Worm (Caenorhabditis elegans) whole organism, L4 larva: ENCODE data around the gene acs-9.
A peak's percentile ranks its signal among the peaks of the same experiment; 100 is the strongest.

Source experiments
- R02D3.7 ChIP-seq: fragments of 150-350 bp; sonication (generic microtip); optimal IDR thresholded peaks from 3 replicates; lab custom pipeline; 2014; ENCODE audit warnings: missing biosample characterization, missing genetic modification characterization
- T20F7.1 ChIP-seq: fragments of 200-800 bp; sonication (Bioruptor generic); optimal IDR thresholded peaks from 2 replicates; lab custom pipeline; 2018; ENCODE audit warnings: mild to moderate bottlenecking, missing genetic modification characterization, missing compliant biosample characterization
- T26A8.4 ChIP-seq: fragments of 200-800 bp; sonication (Bioruptor generic); IDR thresholded peaks from 2 replicates; pipeline ENCODE4 v1.3.6; 2022; ENCODE audit warnings: missing genetic modification characterization, missing compliant biosample characterization
- Y105C5A.15 ChIP-seq: fragments of 200-800 bp; sonication (Bioruptor generic); IDR thresholded peaks from 2 replicates; pipeline ENCODE4 v1.3.6; 2022; ENCODE audit warnings: missing genetic modification characterization, missing compliant biosample characterization
- Y5F2A.4 ChIP-seq: fragments of 200-800 bp; sonication (Bioruptor generic); optimal IDR thresholded peaks from 2 replicates; lab custom pipeline; 2018; ENCODE audit warnings: mild to moderate bottlenecking, missing genetic modification characterization, missing compliant biosample characterization
- aha-1 ChIP-seq: fragments of 150-350 bp; peaks from one replicate; lab custom pipeline; 2014; ENCODE audit warnings: missing biosample characterization, missing genetic modification characterization
- attf-4 ChIP-seq: sonication (generic microtip); optimal IDR thresholded peaks from 3 replicates; lab custom pipeline; 2017; ENCODE audit warnings: missing biosample characterization, missing genetic modification characterization
- ceh-20 ChIP-seq: fragments of 200-800 bp; sonication (Bioruptor generic); IDR thresholded peaks from 2 replicates; pipeline ENCODE4 v1.3.6; 2022; ENCODE audit warnings: missing genetic modification reagents, missing genetic modification characterization, missing compliant biosample characterization
- ceh-28 ChIP-seq: fragments of 150-350 bp; optimal IDR thresholded peaks from 2 replicates; lab custom pipeline; 2014; ENCODE audit warnings: missing biosample characterization, missing genetic modification reagents, missing genetic modification characterization
- ceh-32 ChIP-seq: sonication (generic microtip); optimal IDR thresholded peaks from 2 replicates; lab custom pipeline; 2016; ENCODE audit warnings: mild to moderate bottlenecking, missing genetic modification characterization, missing compliant biosample characterization; ENCODE audit not compliant: poor library complexity
- ceh-44 ChIP-seq: fragments of 200-800 bp; sonication (Bioruptor generic); IDR thresholded peaks from 2 replicates; pipeline ENCODE4 v1.3.6; 2022; ENCODE audit warnings: missing genetic modification reagents, missing genetic modification characterization, missing compliant biosample characterization
- ceh-62 ChIP-seq: sonication (generic microtip); optimal IDR thresholded peaks from 2 replicates; lab custom pipeline; 2017; ENCODE audit warnings: missing biosample characterization, missing genetic modification characterization
- ces-1 ChIP-seq: fragments of 150-350 bp; sonication (generic microtip); optimal IDR thresholded peaks from 4 replicates; lab custom pipeline; 2014; ENCODE audit warnings: missing biosample characterization, missing genetic modification reagents, missing genetic modification characterization
- ctbp-1 ChIP-seq: fragments of 200-800 bp; sonication (Bioruptor generic); IDR thresholded peaks from 2 replicates; pipeline ENCODE4 v1.3.6; 2022; ENCODE audit warnings: missing genetic modification reagents, missing genetic modification characterization, missing compliant biosample characterization
- daf-16 ChIP-seq, 3 experiments: sonication (generic microtip); optimal IDR thresholded peaks; 2 replicates each; lab custom pipeline; 2016 to 2017; ENCODE audit warnings: missing genetic modification characterization in 3 of 3, missing genetic modification reagents in 3 of 3, mild to moderate bottlenecking in 2 of 3, missing compliant biosample characterization in 2 of 3, missing biosample characterization in 1 of 3, moderate library complexity in 1 of 3
- daf-19 ChIP-seq: fragments of 200-800 bp; sonication (Bioruptor generic); conservative IDR thresholded peaks from 2 replicates; pipeline ENCODE4 v1.3.6; 2022; ENCODE audit warnings: missing genetic modification characterization, missing compliant biosample characterization
- daf-8 ChIP-seq: fragments of 200-800 bp; sonication (Bioruptor generic); IDR thresholded peaks from 2 replicates; pipeline ENCODE4 v1.3.6; 2022; ENCODE audit warnings: missing genetic modification characterization, missing compliant biosample characterization
- dmd-6 ChIP-seq: fragments of 200-800 bp; sonication (Bioruptor generic); IDR thresholded peaks from 2 replicates; pipeline ENCODE4 v1.3.6; 2022; ENCODE audit warnings: missing genetic modification reagents, missing genetic modification characterization, missing compliant biosample characterization
- dmd-8 ChIP-seq: fragments of 200-800 bp; sonication (Bioruptor generic); IDR thresholded peaks from 2 replicates; pipeline ENCODE4 v1.3.6; 2022; ENCODE audit warnings: missing genetic modification characterization, missing compliant biosample characterization
- dpl-1 ChIP-seq: fragments of 150-350 bp; optimal IDR thresholded peaks from 2 replicates; lab custom pipeline; 2014; ENCODE audit warnings: missing biosample characterization, missing genetic modification reagents, missing genetic modification characterization
- duxl-1 ChIP-seq: sonication (generic microtip); optimal IDR thresholded peaks from 2 replicates; lab custom pipeline; 2016; ENCODE audit warnings: mild to moderate bottlenecking, missing genetic modification characterization, moderate library complexity, missing compliant biosample characterization; ENCODE audit not compliant: poor library complexity
- dve-1 ChIP-seq: sonication (generic microtip); optimal IDR thresholded peaks from 2 replicates; lab custom pipeline; 2017; ENCODE audit warnings: antibody characterized with exemption, mild to moderate bottlenecking, missing genetic modification characterization, missing compliant biosample characterization; ENCODE audit not compliant: insufficient read depth
- egl-43 ChIP-seq: fragments of 200-800 bp; sonication (Bioruptor generic); IDR thresholded peaks from 2 replicates; pipeline ENCODE4 v1.3.6; 2022; ENCODE audit warnings: missing genetic modification reagents, missing genetic modification characterization, missing compliant biosample characterization
- hif-1 ChIP-seq, 2 experiments: sonication (generic microtip); optimal IDR thresholded peaks; 2 replicates each; lab custom pipeline; 2016 to 2017; ENCODE audit warnings: missing compliant biosample characterization in 2 of 2, missing genetic modification characterization in 2 of 2, missing genetic modification reagents in 2 of 2, missing genotype in 2 of 2, mild to moderate bottlenecking in 1 of 2
- hmg-1.1 ChIP-seq: fragments of 200-800 bp; sonication (Bioruptor generic); IDR thresholded peaks from 2 replicates; pipeline ENCODE4 v1.3.6; 2022; ENCODE audit warnings: missing genetic modification reagents, missing genetic modification characterization, missing compliant biosample characterization
- lim-7 ChIP-seq: fragments of 200-800 bp; sonication (Bioruptor generic); IDR thresholded peaks from 2 replicates; pipeline ENCODE4 v1.3.6; 2022; ENCODE audit warnings: missing genetic modification characterization, missing compliant biosample characterization
- lin-13 ChIP-seq: fragments of 150-350 bp; optimal IDR thresholded peaks from 2 replicates; lab custom pipeline; 2014; ENCODE audit warnings: missing biosample characterization, missing genetic modification reagents, missing genetic modification characterization
- lin-15B ChIP-seq: fragments of 150-350 bp; sonication (generic microtip); optimal IDR thresholded peaks from 3 replicates; lab custom pipeline; 2014; ENCODE audit warnings: missing biosample characterization, missing genetic modification characterization
- lin-29 ChIP-seq: fragments of 200-800 bp; sonication (Bioruptor generic); IDR thresholded peaks from 2 replicates; pipeline ENCODE4 v1.3.6; 2022; ENCODE audit warnings: missing genetic modification reagents, missing genetic modification characterization, missing compliant biosample characterization
- lin-39 ChIP-seq: fragments of 150-350 bp; optimal IDR thresholded peaks from 2 replicates; lab custom pipeline; 2014; ENCODE audit warnings: missing biosample characterization, missing genetic modification reagents, missing genetic modification characterization
- lsy-2 ChIP-seq, 2 experiments: fragments of 150-350 bp in 1 of 2; sonication (generic microtip) in 1 of 2; optimal IDR thresholded peaks; 2 replicates each; lab custom pipeline; 2014 to 2017; ENCODE audit warnings: missing biosample characterization in 2 of 2, missing genetic modification characterization in 2 of 2
- mdt-29 ChIP-seq: fragments of 200-800 bp; sonication (Bioruptor generic); IDR thresholded peaks from 2 replicates; pipeline ENCODE4 v1.3.6; 2022; ENCODE audit warnings: missing genetic modification reagents, missing genetic modification characterization, missing compliant biosample characterization
- nhr-102 ChIP-seq: sonication (generic microtip); optimal IDR thresholded peaks from 2 replicates; lab custom pipeline; 2016; ENCODE audit warnings: mild to moderate bottlenecking, missing genetic modification characterization, moderate library complexity, missing compliant biosample characterization
- nhr-237 ChIP-seq: sonication (generic microtip); optimal IDR thresholded peaks from 2 replicates; lab custom pipeline; 2017; ENCODE audit warnings: missing biosample characterization, missing genetic modification characterization
- nhr-25 ChIP-seq: sonication (generic microtip); optimal IDR thresholded peaks from 2 replicates; lab custom pipeline; 2017; ENCODE audit warnings: missing genetic modification characterization, mild to moderate bottlenecking, missing compliant biosample characterization, antibody characterized with exemption, moderate library complexity, borderline replicate concordance; ENCODE audit not compliant: insufficient read depth
- nhr-28 ChIP-seq: fragments of 150-350 bp; optimal IDR thresholded peaks from 2 replicates; lab custom pipeline; 2014; ENCODE audit warnings: missing biosample characterization, missing genetic modification characterization
- nhr-41 ChIP-seq: fragments of 200-800 bp; sonication (Bioruptor generic); IDR thresholded peaks from 2 replicates; pipeline ENCODE4 v1.3.6; 2022; ENCODE audit warnings: missing genetic modification reagents, missing genetic modification characterization, missing compliant biosample characterization
- nhr-42 ChIP-seq: fragments of 200-800 bp; sonication (Bioruptor generic); IDR thresholded peaks from 2 replicates; pipeline ENCODE4 v1.3.6; 2022; ENCODE audit warnings: missing genetic modification characterization, missing compliant biosample characterization
- nhr-48 ChIP-seq: sonication (generic microtip); optimal IDR thresholded peaks from 2 replicates; lab custom pipeline; 2016; ENCODE audit warnings: mild to moderate bottlenecking, missing genetic modification characterization, missing compliant biosample characterization
- pha-4 ChIP-seq, 2 experiments: fragments of 150-350 bp in 1 of 2; fragments of 200-800 bp in 1 of 2; sonication (Bioruptor generic) in 1 of 2; IDR thresholded peaks in 1 of 2; optimal IDR thresholded peaks in 1 of 2; 2 replicates each; pipeline versions ENCODE4 v1.3.6 to Lab custom; 2014 to 2022; ENCODE audit warnings: missing genetic modification characterization in 2 of 2, missing genetic modification reagents in 2 of 2, missing biosample characterization in 1 of 2, missing compliant biosample characterization in 1 of 2
- pqm-1 ChIP-seq: sonication (generic microtip); optimal IDR thresholded peaks from 2 replicates; lab custom pipeline; 2017; ENCODE audit warnings: missing biosample characterization, missing genetic modification characterization
- sdz-12 ChIP-seq: fragments of 200-800 bp; sonication (Bioruptor generic); optimal IDR thresholded peaks from 2 replicates; lab custom pipeline; 2018; ENCODE audit warnings: mild to moderate bottlenecking, missing genetic modification characterization, missing compliant biosample characterization
- set-16 ChIP-seq: fragments of 200-800 bp; sonication (Bioruptor generic); IDR thresholded peaks from 2 replicates; pipeline ENCODE4 v1.3.6; 2022; ENCODE audit warnings: missing genetic modification reagents, missing genetic modification characterization, missing compliant biosample characterization
- snpc-4 ChIP-seq: fragments of 150-350 bp; optimal IDR thresholded peaks from 2 replicates; lab custom pipeline; 2014; ENCODE audit warnings: missing biosample characterization, missing genetic modification characterization
- unc-130 ChIP-seq: sonication (generic microtip); optimal IDR thresholded peaks from 2 replicates; lab custom pipeline; 2016; ENCODE audit warnings: missing genetic modification reagents, missing genetic modification characterization, missing compliant biosample characterization
- unc-62 ChIP-seq, 3 experiments: fragments of 150-350 bp in 1 of 3; sonication (generic microtip); optimal IDR thresholded peaks in 2 of 3; peaks in 1 of 3; 1 replicate in 1 of 3; 2 replicates in 2 of 3; lab custom pipeline; 2014 to 2017; ENCODE audit warnings: missing biosample characterization in 3 of 3, missing genetic modification characterization in 3 of 3, missing genetic modification reagents in 3 of 3, missing genotype in 1 of 3
- zag-1 ChIP-seq: fragments of 150-350 bp; optimal IDR thresholded peaks from 2 replicates; lab custom pipeline; 2014; ENCODE audit warnings: missing biosample characterization, missing genetic modification characterization
- zip-11 ChIP-seq: fragments of 200-800 bp; sonication (Bioruptor generic); IDR thresholded peaks from 2 replicates; pipeline ENCODE4 v1.3.6; 2022; ENCODE audit warnings: missing genetic modification characterization, missing compliant biosample characterization
- ztf-7 ChIP-seq: fragments of 150-350 bp; optimal IDR thresholded peaks from 2 replicates; lab custom pipeline; 2014; ENCODE audit warnings: missing biosample characterization, missing genetic modification characterization

Gene acs-9

DNA sequence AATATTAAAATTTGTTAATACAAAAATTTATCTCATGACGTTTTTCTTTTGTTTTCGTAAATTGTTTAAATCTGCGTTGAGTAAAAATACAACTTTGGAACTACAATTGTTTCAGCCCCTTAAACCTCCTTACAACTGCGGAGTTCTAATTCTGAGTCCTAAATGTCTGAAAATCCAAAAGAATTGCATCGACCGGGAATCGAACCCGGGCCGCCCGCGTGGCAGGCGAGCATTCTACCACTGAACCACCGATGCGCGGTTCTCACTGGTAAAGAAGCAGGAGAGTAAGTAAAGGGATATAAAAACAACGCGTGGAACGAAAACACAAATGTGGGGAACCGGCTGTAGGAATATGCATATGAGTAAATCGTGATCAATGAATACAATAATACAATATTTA is 47.8 kb upstream of the acs-9 start (continued):
- TF ChIP-seq sdz-12 (GFP tag; lab: Kevin White, UChicago) (no peak), daf-16 (GFP tag; optimal IDR thresholded peaks at IDR 0.05; lab: Kevin White, UChicago) (peak in 1 of 2 experiments; percentile 33), daf-16 (tag; optimal IDR thresholded peaks at IDR 0.05; lab: Kevin White, UChicago) (peak; percentile 54), ceh-44 (0 out of 2 replicates have a peak, but pooled peaks have one; percentile 68), R02D3.7 (tag; lab: Kevin White, UChicago) (no peak), nhr-41 (GFP tag; lab: Robert Waterston, UW) (no peak), zag-1 (tag; lab: Kevin White, UChicago) (no peak), ceh-62 (tag; lab: Kevin White, UChicago) (no peak), dmd-8 (GFP tag; lab: Robert Waterston, UW) (peak; percentile 77; the same call in 1 of the 2 replicates), dpl-1 (no peak), ces-1 (GFP tag; lab: Kevin White, UChicago) (no peak), egl-43 (GFP tag; lab: Robert Waterston, UW) (peak; percentile 91), Y5F2A.4 (GFP tag; lab: Kevin White, UChicago) (peak; percentile 36), lin-15B (tag; lab: Kevin White, UChicago) (no peak), ceh-32 (tag; lab: Kevin White, UChicago) (no peak), lin-13 (GFP tag; lab: Kevin White, UChicago) (peak; percentile 36), nhr-237 (no peak), ceh-28 (no peak), lin-39 (tag; lab: Kevin White, UChicago) (no peak), hmg-1.1 (GFP tag; lab: Robert Waterston, UW) (peak; percentile 71), Y105C5A.15 (GFP tag; lab: Robert Waterston, UW) (no peak; the same call in 1 of the 2 replicates), pha-4 (GFP tag; IDR thresholded peaks at IDR 0.05; lab: Robert Waterston, UW) (peak; percentile 53; the same call in 1 of the 2 replicates), pha-4 (tag; optimal IDR thresholded peaks at IDR 0.05; lab: Kevin White, UChicago) (no peak), lim-7 (GFP tag; lab: Robert Waterston, UW) (peak; percentile 83), T26A8.4 (GFP tag; lab: Robert Waterston, UW) (no peak; the same call in none of the 2 replicates), dve-1 (tag; lab: Kevin White, UChicago) (no peak), unc-62 (GFP tag; optimal IDR thresholded peaks at IDR 0.05 in 1 of 2; lab: Kevin White, UChicago) (peak in 1 of 2 experiments; percentile 81), unc-62 (tag; optimal IDR thresholded peaks at IDR 0.05; lab: Kevin White, UChicago) (no peak), nhr-25 (tag; lab: Kevin White, UChicago) (no peak), daf-8 (no peak), snpc-4 (tag; lab: Kevin White, UChicago) (no peak), hif-1 (tag; optimal IDR thresholded peaks at IDR 0.05; lab: Kevin White, UChicago) (no peak), mdt-29 (GFP tag; lab: Robert Waterston, UW) (no peak), T20F7.1 (GFP tag; lab: Kevin White, UChicago) (no peak), lsy-2 (tag; optimal IDR thresholded peaks at IDR 0.05; lab: Kevin White, UChicago) (no peak), duxl-1 (no peak), aha-1 (tag; lab: Kevin White, UChicago) (peak; percentile 97), nhr-42 (no peak), unc-130 (GFP tag; lab: Kevin White, UChicago) (peak; percentile 47), nhr-102 (tag; lab: Kevin White, UChicago) (no peak), nhr-48 (peak; percentile 9), set-16 (GFP tag; lab: Robert Waterston, UW) (no peak), zip-11 (GFP tag; lab: Robert Waterston, UW) (0 out of 2 replicates have a peak, but pooled peaks have one; percentile 24), ztf-7 (tag; lab: Kevin White, UChicago) (no peak), nhr-28 (no peak), lin-29 (GFP tag; lab: Robert Waterston, UW) (no peak), attf-4 (no peak), daf-19 (GFP tag; lab: Robert Waterston, UW) (no peak), dmd-6 (GFP tag; lab: Robert Waterston, UW) (peak; percentile 45), ceh-20 (GFP tag; lab: Robert Waterston, UW) (peak; percentile 67; the same call in 1 of the 2 replicates), ctbp-1 (GFP tag; lab: Robert Waterston, UW) (peak; percentile 68; the same call in 1 of the 2 replicates), pqm-1 (tag; lab: Kevin White, UChicago) (no peak)
